Worm (Caenorhabditis elegans) whole organism, midembryonic: ENCODE results near the gene cysl-2.

Experiments used
- T22C8.4 ChIP-seq: fragments of 200-800 bp; sonication (Bioruptor generic); IDR thresholded peaks from 2 replicates; pipeline ENCODE4 v1.3.6; 2022; ENCODE audit warnings: missing genetic modification characterization, missing compliant biosample characterization
- cog-1 ChIP-seq: sonication (generic microtip); optimal IDR thresholded peaks from 2 replicates; lab custom pipeline; 2016; ENCODE audit warnings: missing genetic modification characterization, missing compliant biosample characterization
- flt-1 ChIP-seq: fragments of 200-800 bp; sonication (Bioruptor generic); IDR thresholded peaks from 2 replicates; pipeline ENCODE4 v1.3.6; 2022; ENCODE audit warnings: missing genetic modification characterization, missing compliant biosample characterization
- klf-2 ChIP-seq: fragments of 200-800 bp; sonication (Bioruptor generic); conservative IDR thresholded peaks from 2 replicates; pipeline ENCODE4 v1.3.6; 2022; ENCODE audit warnings: missing genetic modification reagents, missing genetic modification characterization, missing compliant biosample characterization
- med-1 ChIP-seq: sonication (generic microtip); optimal IDR thresholded peaks from 2 replicates; lab custom pipeline; 2017; ENCODE audit warnings: missing genetic modification characterization, mild to moderate bottlenecking, missing compliant biosample characterization, antibody characterized with exemption, missing genetic modification reagents; ENCODE audit not compliant: insufficient read depth
- ref-1 ChIP-seq: fragments of 200-800 bp; sonication (Bioruptor generic); conservative IDR thresholded peaks from 2 replicates; pipeline ENCODE4 v1.3.6; 2022; ENCODE audit warnings: missing genetic modification reagents, missing genetic modification characterization, missing compliant biosample characterization
- tab-1 ChIP-seq: fragments of 200-800 bp; sonication (Bioruptor generic); IDR thresholded peaks from 2 replicates; pipeline ENCODE4 v1.3.6; 2022; ENCODE audit warnings: missing genetic modification characterization, missing compliant biosample characterization
- ztf-23 ChIP-seq: fragments of 200-800 bp; sonication (Bioruptor generic); IDR thresholded peaks from 2 replicates; pipeline ENCODE4 v1.3.6; 2022; ENCODE audit warnings: missing genetic modification reagents, missing genetic modification characterization, missing compliant biosample characterization
- ztf-29 ChIP-seq: fragments of 200-800 bp; sonication (Bioruptor generic); IDR thresholded peaks from 2 replicates; pipeline ENCODE4 v1.3.6; 2022; ENCODE audit warnings: missing genetic modification reagents, missing genetic modification characterization, missing compliant biosample characterization

The cysl-2 gene

ce11 chrII:14497848-14498247, 3.6 kb upstream of the cysl-2 start, which contains the start of gene dhs-8:
Gene dhs-8, plus strand, starts transcription at chrII:14498026.
- TF ChIP-seq klf-2 (no peak), T22C8.4 (no peak), cog-1 (tag; lab: Kevin White, UChicago) (no peak), flt-1 (no peak), ztf-29 (no peak), ztf-23 (no peak), ref-1 (GFP tag; lab: Robert Waterston, UW) (no peak), tab-1 (no peak), med-1 (GFP tag; lab: Kevin White, UChicago) (no peak)

- TF ChIP-seq ref-1 (GFP tag; lab: Robert Waterston, UW): peak; percentile 82
- TF ChIP-seq ztf-29: peak; percentile 90
- TF ChIP-seq cog-1 (tag; lab: Kevin White, UChicago): peak; percentile 92
- peak; percentile 96 for TF ChIP-seq flt-1
- peak; percentile 92 for TF ChIP-seq tab-1
- peak; percentile 92 for TF ChIP-seq ztf-23
- TF ChIP-seq T22C8.4: peak; percentile 87
- peak; percentile 88 for TF ChIP-seq klf-2
- TF ChIP-seq med-1 (GFP tag; lab: Kevin White, UChicago): peak; percentile 72
Observed at ce11 chrII:14496809-14497208, 2.6 kb upstream of the cysl-2 start.

ce11 chrII:14495341-14495740, 1.1 kb upstream of the cysl-2 start:
- no peak for TF ChIP-seq flt-1
- TF ChIP-seq klf-2: no peak
- TF ChIP-seq ztf-23: no peak

- no peak for TF ChIP-seq T22C8.4
- no peak for TF ChIP-seq cog-1 (tag; lab: Kevin White, UChicago)
- TF ChIP-seq flt-1: no peak
- TF ChIP-seq ref-1 (GFP tag; lab: Robert Waterston, UW): no peak
- no peak for TF ChIP-seq ztf-23
- no peak for TF ChIP-seq klf-2
- TF ChIP-seq tab-1: no peak
- TF ChIP-seq med-1 (GFP tag; lab: Kevin White, UChicago): no peak
- TF ChIP-seq ztf-29: no peak
Observed at ce11 chrII:14494464-14494863, 213 bp upstream of the cysl-2 start.

- TF ChIP-seq ref-1 (GFP tag; lab: Robert Waterston, UW) (no peak), tab-1 (no peak), ztf-29 (no peak), T22C8.4 (no peak), ztf-23 (no peak), klf-2 (no peak), flt-1 (no peak), cog-1 (tag; lab: Kevin White, UChicago) (no peak), med-1 (GFP tag; lab: Kevin White, UChicago) (no peak)
Observed at ce11 chrII:14494014-14494413, 237 bp downstream of the cysl-2 start.

- TF ChIP-seq ref-1 (GFP tag; lab: Robert Waterston, UW): no peak
- no peak for TF ChIP-seq tab-1
- no peak for TF ChIP-seq flt-1
- TF ChIP-seq T22C8.4: no peak
- no peak for TF ChIP-seq med-1 (GFP tag; lab: Kevin White, UChicago)
- TF ChIP-seq ztf-29: no peak
- TF ChIP-seq cog-1 (tag; lab: Kevin White, UChicago): no peak
- no peak for TF ChIP-seq ztf-23
- no peak for TF ChIP-seq klf-2
Observed at ce11 chrII:14492592-14493196, 1.6 kb downstream of the cysl-2 start.

ce11 chrII:14489407-14489806, 4.8 kb downstream of the cysl-2 start, which contains the start of gene vnut-1:
Gene vnut-1, plus strand, starts transcription at chrII:14489802.
- TF ChIP-seq med-1 (GFP tag; lab: Kevin White, UChicago) (no peak), klf-2 (no peak), flt-1 (0 out of 2 replicates have a peak, but pooled peaks have one; percentile 24)

- TF ChIP-seq T22C8.4: no peak
- peak; percentile 62; the same call in 1 of the 2 replicates for TF ChIP-seq ztf-23
- no peak for TF ChIP-seq ztf-29
- no peak for TF ChIP-seq klf-2
- TF ChIP-seq cog-1 (tag; lab: Kevin White, UChicago): no peak
- TF ChIP-seq tab-1: no peak
- no peak for TF ChIP-seq med-1 (GFP tag; lab: Kevin White, UChicago)
Observed at ce11 chrII:14488661-14489060, 5.6 kb downstream of the cysl-2 start, which contains the start of gene usp-14. Gene usp-14, minus strand, starts transcription at chrII:14488688.

- TF ChIP-seq tab-1: no peak
Observed at ce11 chrII:14483813-14484212, 10.4 kb downstream of the cysl-2 start.

- TF ChIP-seq ref-1 (GFP tag; lab: Robert Waterston, UW) (no peak), T22C8.4 (no peak), klf-2 (no peak), tab-1 (no peak), cog-1 (tag; lab: Kevin White, UChicago) (no peak), ztf-23 (no peak), med-1 (GFP tag; lab: Kevin White, UChicago) (no peak), flt-1 (no peak)
Observed at ce11 chrII:14480772-14481171, 13.5 kb downstream of the cysl-2 start.

- TF ChIP-seq tab-1 (no peak), ztf-23 (0 out of 2 replicates have a peak, but pooled peaks have one; percentile 9), med-1 (GFP tag; lab: Kevin White, UChicago) (no peak)
Observed at ce11 chrII:14479583-14480245, 14.5 kb downstream of the cysl-2 start, which contains the start of gene C13B4.1. Gene C13B4.1, minus strand, starts transcription at chrII:14479633.
